3 fruit fly cellular contexts compared by ENCODE assay signal in the genomic region with DNA sequence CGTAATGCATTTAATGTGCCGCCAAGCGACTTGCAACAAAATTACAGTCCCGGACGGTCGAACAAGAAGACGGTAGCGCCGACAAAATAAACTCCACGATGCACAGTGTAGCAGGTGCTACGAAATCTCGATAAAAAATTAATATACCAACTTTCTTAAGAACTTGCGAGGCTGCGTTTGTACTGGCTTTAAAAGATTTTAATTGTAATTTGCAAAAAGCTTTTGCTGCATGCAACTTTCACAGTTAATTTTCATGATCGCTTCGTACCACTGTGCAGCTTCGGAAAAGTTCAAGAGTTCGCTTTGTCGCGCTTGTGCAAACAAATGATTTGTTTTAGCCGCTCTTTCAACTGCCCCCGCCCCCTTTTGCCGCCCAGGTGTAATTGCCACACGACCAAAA.
TF ChIP-seq lines count a peak whose summit lies in the region.

No protein-coding gene starts in this region.

TF ChIP-seq in whole organism, embryonic, 481 proteins besides CTCF, POLR2A, EP300 and RAD21 (continued from another document and continues in another):
- TF ChIP-seq Mrtf (GFP tag; IDR thresholded peaks at IDR 0.05; lab: Robert Waterston, UW) (0 out of 3 replicates have a peak, but pooled peaks have one; percentile 43), CG13424 (tag; optimal IDR thresholded peaks at IDR 0.05; lab: Kevin White, UChicago) (peak; percentile 62), Scr (GFP tag; IDR thresholded peaks at IDR 0.05; lab: Robert Waterston, UW; ENCODE audit: partially characterized antibody) (no peak), sima (GFP tag; optimal IDR thresholded peaks at IDR 0.05; lab: Kevin White, UChicago) (no peak), dati (GFP tag; IDR thresholded peaks at IDR 0.05; lab: Robert Waterston, UW) (peak; percentile 73), dan (GFP tag; IDR thresholded peaks at IDR 0.05; lab: Robert Waterston, UW) (no peak), dmrt99B (tag; optimal IDR thresholded peaks at IDR 0.05; lab: Kevin White, UChicago) (peak; percentile 86), CG31441 (GFP tag; IDR thresholded peaks at IDR 0.05; lab: Robert Waterston, UW) (peak; percentile 70), Six4 (GFP tag; optimal IDR thresholded peaks at IDR 0.05; lab: Kevin White, UChicago) (peak; percentile 64), BEAF-32 (GFP tag; optimal IDR thresholded peaks at IDR 0.05; lab: Kevin White, UChicago) (no peak), CG11456 (GFP tag; IDR thresholded peaks at IDR 0.05; lab: Robert Waterston, UW) (peak; percentile 75), CG12104 (GFP tag; optimal IDR thresholded peaks at IDR 0.05; lab: Kevin White, UChicago) (peak; percentile 41), bab2 (GFP tag; optimal IDR thresholded peaks at IDR 0.05; lab: Kevin White, UChicago) (peak; percentile 61), otp (GFP tag; IDR thresholded peaks at IDR 0.05; lab: Robert Waterston, UW) (peak; percentile 79), CG14441 (GFP tag; IDR thresholded peaks at IDR 0.05; lab: Robert Waterston, UW) (peak; percentile 83), CG30431 (GFP tag; optimal IDR thresholded peaks at IDR 0.05; lab: Kevin White, UChicago) (peak; percentile 53), emc (GFP tag; optimal IDR thresholded peaks at IDR 0.05; lab: Kevin White, UChicago) (no peak), prd (optimal IDR thresholded peaks at IDR 0.05; lab: Kevin White, UChicago) (no peak), prd (GFP tag; IDR thresholded peaks at IDR 0.05; lab: Robert Waterston, UW) (peak; percentile 84), Gsc (GFP tag; IDR thresholded peaks at IDR 0.05; lab: Robert Waterston, UW) (peak; percentile 68; the same call in 1 of the 2 replicates), slp2 (GFP tag; optimal IDR thresholded peaks at IDR 0.05; lab: Kevin White, UChicago) (peak; percentile 57), HLH54F (GFP tag; optimal IDR thresholded peaks at IDR 0.05; lab: Kevin White, UChicago) (peak; percentile 58), Meics (GFP tag; optimal IDR thresholded peaks at IDR 0.05; lab: Kevin White, UChicago) (peak; percentile 65), CG16815 (GFP tag; optimal IDR thresholded peaks at IDR 0.05; lab: Kevin White, UChicago) (peak; percentile 45), CG9609 (GFP tag; optimal IDR thresholded peaks at IDR 0.05; lab: Kevin White, UChicago) (peak; percentile 54), CG4404 (GFP tag; IDR thresholded peaks at IDR 0.05; lab: Robert Waterston, UW) (peak; percentile 51), CG6654 (GFP tag; optimal IDR thresholded peaks at IDR 0.05; lab: Kevin White, UChicago) (peak; percentile 61), CG17912 (GFP tag; optimal IDR thresholded peaks at IDR 0.05; lab: Kevin White, UChicago) (no peak), Rx (GFP tag; IDR thresholded peaks at IDR 0.05; lab: Robert Waterston, UW) (peak; percentile 88), CG4707 (GFP tag; optimal IDR thresholded peaks at IDR 0.05; lab: Kevin White, UChicago) (peak; percentile 54), CG11093 (GFP tag; IDR thresholded peaks at IDR 0.05; lab: Robert Waterston, UW) (peak; percentile 53; the same call in 1 of the 3 replicates), wor (GFP tag; IDR thresholded peaks at IDR 0.05; lab: Robert Waterston, UW) (peak; percentile 63), dpn (GFP tag; optimal IDR thresholded peaks at IDR 0.05; lab: Kevin White, UChicago) (peak; percentile 69 to 75), salm (tag; optimal IDR thresholded peaks at IDR 0.05; lab: Kevin White, UChicago) (peak; percentile 16), CG14965 (GFP tag; optimal IDR thresholded peaks at IDR 0.05; lab: Kevin White, UChicago; ENCODE audit: borderline replicate concordance) (peak; percentile 5), Adf1 (GFP tag; IDR thresholded peaks at IDR 0.05; lab: Robert Waterston, UW) (no peak), CG2199 (GFP tag; IDR thresholded peaks at IDR 0.05; lab: Robert Waterston, UW) (peak; percentile 49; the same call in 1 of the 3 replicates), CG2875 (GFP tag; optimal IDR thresholded peaks at IDR 0.05; lab: Kevin White, UChicago) (peak; percentile 60), knrl (GFP tag; IDR thresholded peaks at IDR 0.05; lab: Robert Waterston, UW; ENCODE audit: partially characterized antibody) (no peak), lola (GFP tag; optimal IDR thresholded peaks at IDR 0.05; lab: Kevin White, UChicago) (peak in 1 of 3 experiments; percentile 36), al (GFP tag; IDR thresholded peaks at IDR 0.05; lab: Robert Waterston, UW) (peak; percentile 23; the same call in 1 of the 2 replicates)

TF ChIP-seq in whole organism, prepupa, 60 proteins besides CTCF, POLR2A, EP300 and RAD21 (continued from another document):
- TF ChIP-seq CG6163 (GFP tag; IDR thresholded peaks at IDR 0.05; lab: Robert Waterston, UW): peak; percentile 92
- peak; percentile 79; the same call in 1 of the 2 replicates for TF ChIP-seq CG11294 (GFP tag; IDR thresholded peaks at IDR 0.05; lab: Robert Waterston, UW)
- peak; percentile 18 for TF ChIP-seq CG16779 (tag; optimal IDR thresholded peaks at IDR 0.05; lab: Kevin White, UChicago)
- peak; percentile 63 for TF ChIP-seq Sox15 (GFP tag; optimal IDR thresholded peaks at IDR 0.05; lab: Kevin White, UChicago)
- TF ChIP-seq acj6 (GFP tag; optimal IDR thresholded peaks at IDR 0.05; lab: Kevin White, UChicago): peak; percentile 84
- TF ChIP-seq eg (GFP tag; IDR thresholded peaks at IDR 0.05; lab: Robert Waterston, UW): peak; percentile 93
- peak; percentile 62 for TF ChIP-seq CG8632 (GFP tag; optimal IDR thresholded peaks at IDR 0.05; lab: Kevin White, UChicago)
- peak; percentile 74 for TF ChIP-seq CG31627 (GFP tag; optimal IDR thresholded peaks at IDR 0.05; lab: Kevin White, UChicago)
- peak; percentile 88 for TF ChIP-seq CG6276 (GFP tag; optimal IDR thresholded peaks at IDR 0.05; lab: Kevin White, UChicago)
- TF ChIP-seq CG10669 (GFP tag; optimal IDR thresholded peaks at IDR 0.05; lab: Kevin White, UChicago): peak; percentile 68
- peak; percentile 88 for TF ChIP-seq OdsH (GFP tag; optimal IDR thresholded peaks at IDR 0.05; lab: Kevin White, UChicago)
- TF ChIP-seq fd59A (GFP tag; optimal IDR thresholded peaks at IDR 0.05; lab: Kevin White, UChicago): peak; percentile 40
- TF ChIP-seq CG7368 (GFP tag; optimal IDR thresholded peaks at IDR 0.05; lab: Kevin White, UChicago): peak; percentile 67
- peak; percentile 92 for TF ChIP-seq CG8119 (GFP tag; IDR thresholded peaks at IDR 0.05; lab: Robert Waterston, UW)
- peak; percentile 70 for TF ChIP-seq CG11762 (GFP tag; optimal IDR thresholded peaks at IDR 0.05; lab: Kevin White, UChicago; ENCODE audit: insufficient read depth)
- TF ChIP-seq svp (GFP tag; lab: Kevin White, UChicago): peak; percentile 89
- TF ChIP-seq topi (GFP tag; optimal IDR thresholded peaks at IDR 0.05; lab: Kevin White, UChicago): peak; percentile 74
- peak; percentile 92 for TF ChIP-seq Hr4 (GFP tag; optimal IDR thresholded peaks at IDR 0.05; lab: Kevin White, UChicago)
- TF ChIP-seq CG1621 (tag; optimal IDR thresholded peaks at IDR 0.05; lab: Kevin White, UChicago): peak; percentile 49
- peak; percentile 68 for TF ChIP-seq Ets21C (GFP tag; optimal IDR thresholded peaks at IDR 0.05; lab: Kevin White, UChicago)
- TF ChIP-seq Hr39 (GFP tag; optimal IDR thresholded peaks at IDR 0.05; lab: Kevin White, UChicago): peak; percentile 80
- peak; percentile 67 for TF ChIP-seq CG11902 (GFP tag; optimal IDR thresholded peaks at IDR 0.05; lab: Kevin White, UChicago)
- peak; percentile 61 for TF ChIP-seq CG10631 (GFP tag; optimal IDR thresholded peaks at IDR 0.05; lab: Kevin White, UChicago)
- peak; percentile 56 for TF ChIP-seq spab (GFP tag; optimal IDR thresholded peaks at IDR 0.05; lab: Kevin White, UChicago)
- TF ChIP-seq CG6854 (GFP tag; optimal IDR thresholded peaks at IDR 0.05; lab: Kevin White, UChicago): no peak
- peak; percentile 63 for TF ChIP-seq CG8319 (GFP tag; optimal IDR thresholded peaks at IDR 0.05; lab: Kevin White, UChicago)
- peak; percentile 81 for TF ChIP-seq Hr38 (GFP tag; optimal IDR thresholded peaks at IDR 0.05; lab: Kevin White, UChicago)
- peak; percentile 86 for TF ChIP-seq net (GFP tag; optimal IDR thresholded peaks at IDR 0.05; lab: Kevin White, UChicago)
- peak; percentile 93 for TF ChIP-seq Eip78C (GFP tag; lab: Kevin White, UChicago)
- TF ChIP-seq Eip93F (GFP tag; optimal IDR thresholded peaks at IDR 0.05; lab: Kevin White, UChicago): no peak
- peak; percentile 80 for TF ChIP-seq Gug (GFP tag; IDR thresholded peaks at IDR 0.05; lab: Robert Waterston, UW)
- TF ChIP-seq vri (GFP tag; optimal IDR thresholded peaks at IDR 0.05; lab: Kevin White, UChicago): peak; percentile 36
- no peak for TF ChIP-seq CG9139 (GFP tag; optimal IDR thresholded peaks at IDR 0.05; lab: Kevin White, UChicago)
- TF ChIP-seq CG6808 (GFP tag; optimal IDR thresholded peaks at IDR 0.05; lab: Kevin White, UChicago): peak; percentile 40
- peak; percentile 62 for TF ChIP-seq Ets96B (tag; optimal IDR thresholded peaks at IDR 0.05; lab: Kevin White, UChicago)
- TF ChIP-seq fkh (GFP tag; optimal IDR thresholded peaks at IDR 0.05; lab: Kevin White, UChicago): no peak
- peak in 1 of 2 experiments; percentile 11 for TF ChIP-seq ss (GFP tag; optimal IDR thresholded peaks at IDR 0.05; lab: Kevin White, UChicago)
- TF ChIP-seq esn (GFP tag; optimal IDR thresholded peaks at IDR 0.05; lab: Kevin White, UChicago): peak; percentile 70
- TF ChIP-seq Sox14 (GFP tag; optimal IDR thresholded peaks at IDR 0.05; lab: Kevin White, UChicago): peak; percentile 78

TF ChIP-seq in whole organism, wandering third instar larva, 38 proteins besides CTCF, POLR2A, EP300 and RAD21 (continued from another document):
- no peak for TF ChIP-seq tai (GFP tag; optimal IDR thresholded peaks at IDR 0.05; lab: Kevin White, UChicago)
- no peak for TF ChIP-seq Hr78 (GFP tag; optimal IDR thresholded peaks at IDR 0.05; lab: Kevin White, UChicago)
- TF ChIP-seq Abd-B (GFP tag; optimal IDR thresholded peaks at IDR 0.05; lab: Kevin White, UChicago): no peak
- TF ChIP-seq Rel (GFP tag; optimal IDR thresholded peaks at IDR 0.05; lab: Kevin White, UChicago): no peak
- TF ChIP-seq Rel (tag; optimal IDR thresholded peaks at IDR 0.05; lab: Kevin White, UChicago): no peak
- TF ChIP-seq Jra (GFP tag; optimal IDR thresholded peaks at IDR 0.05; lab: Kevin White, UChicago): no peak
- TF ChIP-seq Hnf4 (GFP tag; optimal IDR thresholded peaks at IDR 0.05; lab: Kevin White, UChicago): peak; percentile 15
- TF ChIP-seq jim (GFP tag; optimal IDR thresholded peaks at IDR 0.05; lab: Kevin White, UChicago): no peak
- TF ChIP-seq brk (GFP tag; optimal IDR thresholded peaks at IDR 0.05; lab: Kevin White, UChicago): no peak
- no peak for TF ChIP-seq sage (GFP tag; optimal IDR thresholded peaks at IDR 0.05; lab: Kevin White, UChicago)
- no peak for TF ChIP-seq GATAd (GFP tag; optimal IDR thresholded peaks at IDR 0.05; lab: Kevin White, UChicago)
- no peak for TF ChIP-seq dl (GFP tag; optimal IDR thresholded peaks at IDR 0.05; lab: Kevin White, UChicago; ENCODE audit: insufficient read depth in 1 of 2, partially characterized antibody in 2 of 2)
